Fruit fly (Drosophila melanogaster): Measurements from ENCODE around the gene CG43059.

dm6 chr3L:8325559-8325958 is 6.8 kb upstream of the CG43059 start, which contains the start of gene CG34461:
- TF ChIP-seq Pif1B (GFP tag; optimal IDR thresholded peaks at IDR 0.05): no peak
- TF ChIP-seq gl (tag; optimal IDR thresholded peaks at IDR 0.05): no peak
- TF ChIP-seq CG10348 (GFP tag; IDR thresholded peaks at IDR 0.05): no peak
- no peak for TF ChIP-seq CG8159 (tag; optimal IDR thresholded peaks at IDR 0.05)
- no peak for TF ChIP-seq Pif1A (GFP tag; optimal IDR thresholded peaks at IDR 0.05)
- TF ChIP-seq rn (GFP tag; IDR thresholded peaks at IDR 0.05): no peak
- no peak for TF ChIP-seq fd96Ca (GFP tag; IDR thresholded peaks at IDR 0.05)
- 0 out of 3 replicates have a peak, but pooled peaks have one; percentile 45 for TF ChIP-seq CG4496 (GFP tag; IDR thresholded peaks at IDR 0.05)
- no peak for TF ChIP-seq CG8301 (tag; optimal IDR thresholded peaks at IDR 0.05)
- TF ChIP-seq CG17806 (tag; optimal IDR thresholded peaks at IDR 0.05): no peak

Data from whole organism, pupa.